Worm (Caenorhabditis elegans) whole organism, L2 larva: ENCODE measurements around the gene col-43.

ENCODE experiments used
- C34F6.9 ChIP-seq: fragments of 150-350 bp; optimal IDR thresholded peaks from 2 replicates; lab custom pipeline; 2014; ENCODE audit warnings: missing biosample characterization, missing genetic modification characterization
- F13H6.1 ChIP-seq: sonication (generic microtip); optimal IDR thresholded peaks from 2 replicates; lab custom pipeline; 2016; ENCODE audit warnings: missing genetic modification characterization, missing compliant biosample characterization
- Y55F3AM.14 ChIP-seq: fragments of 200-800 bp; sonication (Bioruptor generic); optimal IDR thresholded peaks from 2 replicates; lab custom pipeline; 2018; ENCODE audit warnings: mild to moderate bottlenecking, missing genetic modification characterization, missing compliant biosample characterization
- ZK546.5 ChIP-seq: sonication (generic microtip); optimal IDR thresholded peaks from 2 replicates; lab custom pipeline; 2017; ENCODE audit warnings: missing biosample characterization, missing genetic modification characterization
- aly-2 ChIP-seq: fragments of 150-350 bp; optimal IDR thresholded peaks from 2 replicates; lab custom pipeline; 2014; ENCODE audit warnings: missing biosample characterization, missing genetic modification characterization
- blmp-1 ChIP-seq: sonication (generic microtip); optimal IDR thresholded peaks from 2 replicates; lab custom pipeline; 2017; ENCODE audit warnings: missing genetic modification characterization, mild to moderate bottlenecking, missing compliant biosample characterization, antibody characterized with exemption, moderate library complexity; ENCODE audit not compliant: insufficient read depth
- ceh-16 ChIP-seq: fragments of 150-350 bp; optimal IDR thresholded peaks from 2 replicates; lab custom pipeline; 2014; ENCODE audit warnings: missing biosample characterization, missing genetic modification characterization
- ceh-82 ChIP-seq: fragments of 150-350 bp; optimal IDR thresholded peaks from 2 replicates; lab custom pipeline; 2014; ENCODE audit warnings: missing biosample characterization, missing genetic modification characterization
- dmd-4 ChIP-seq: sonication (generic microtip); optimal IDR thresholded peaks from 2 replicates; lab custom pipeline; 2017; ENCODE audit warnings: missing biosample characterization, missing genetic modification characterization
- egl-27 ChIP-seq: sonication (generic microtip); optimal IDR thresholded peaks from 3 replicates; lab custom pipeline; 2017; ENCODE audit warnings: missing biosample characterization, missing genetic modification reagents, missing genetic modification characterization
- elt-3 ChIP-seq: sonication (generic microtip); optimal IDR thresholded peaks from 2 replicates; lab custom pipeline; 2017; ENCODE audit warnings: missing biosample characterization, missing genetic modification characterization
- fos-1 ChIP-seq: fragments of 150-350 bp; optimal IDR thresholded peaks from 2 replicates; lab custom pipeline; 2014; ENCODE audit warnings: missing biosample characterization, missing genetic modification characterization
- gmeb-1 ChIP-seq: fragments of 150-350 bp; optimal IDR thresholded peaks from 2 replicates; lab custom pipeline; 2014; ENCODE audit warnings: missing biosample characterization, missing genetic modification characterization
- lin-11 ChIP-seq: fragments of 150-350 bp; sonication (generic microtip); optimal IDR thresholded peaks from 2 replicates; lab custom pipeline; 2014; ENCODE audit warnings: missing biosample characterization, missing genetic modification characterization, inconsistent platforms, mixed read lengths
- lin-13 ChIP-seq: fragments of 150-350 bp; optimal IDR thresholded peaks from 2 replicates; lab custom pipeline; 2014; ENCODE audit warnings: missing biosample characterization, missing genetic modification reagents, missing genetic modification characterization
- lin-39 ChIP-seq: fragments of 150-350 bp; optimal IDR thresholded peaks from 2 replicates; lab custom pipeline; 2014; ENCODE audit warnings: missing biosample characterization, missing genetic modification reagents, missing genetic modification characterization
- lsy-2 ChIP-seq, 2 experiments: fragments of 150-350 bp in 1 of 2; sonication (generic microtip) in 1 of 2; optimal IDR thresholded peaks; 2 replicates each; lab custom pipeline; 2014 to 2017; ENCODE audit warnings: missing biosample characterization in 2 of 2, missing genetic modification characterization in 2 of 2
- mab-5 ChIP-seq: fragments of 150-350 bp; optimal IDR thresholded peaks from 2 replicates; lab custom pipeline; 2014; ENCODE audit warnings: missing biosample characterization, missing genetic modification characterization
- mbf-1 ChIP-seq: sonication (generic microtip); optimal IDR thresholded peaks from 2 replicates; lab custom pipeline; 2017; ENCODE audit warnings: missing biosample characterization, missing genetic modification characterization
- nhr-10 ChIP-seq: sonication (generic microtip); optimal IDR thresholded peaks from 2 replicates; lab custom pipeline; 2017; ENCODE audit warnings: missing biosample characterization, missing genetic modification characterization
- nhr-11 ChIP-seq: fragments of 150-350 bp; optimal IDR thresholded peaks from 2 replicates; lab custom pipeline; 2014; ENCODE audit warnings: missing biosample characterization, missing genetic modification characterization
- nhr-12 ChIP-seq: fragments of 150-350 bp; optimal IDR thresholded peaks from 2 replicates; lab custom pipeline; 2014; ENCODE audit warnings: missing biosample characterization, missing genetic modification characterization
- nhr-129 ChIP-seq: fragments of 150-350 bp; optimal IDR thresholded peaks from 2 replicates; lab custom pipeline; 2014; ENCODE audit warnings: missing biosample characterization, missing genetic modification characterization
- nhr-23 ChIP-seq: fragments of 150-350 bp; optimal IDR thresholded peaks from 2 replicates; lab custom pipeline; 2014; ENCODE audit warnings: missing biosample characterization, missing genetic modification reagents, missing genetic modification characterization
- nhr-6 ChIP-seq: fragments of 150-350 bp; optimal IDR thresholded peaks from 2 replicates; lab custom pipeline; 2014; ENCODE audit warnings: missing biosample characterization, missing genetic modification characterization
- nhr-77 ChIP-seq: fragments of 150-350 bp; optimal IDR thresholded peaks from 2 replicates; lab custom pipeline; 2014; ENCODE audit warnings: missing biosample characterization, missing genetic modification characterization
- peb-1 ChIP-seq: fragments of 150-350 bp; optimal IDR thresholded peaks from 2 replicates; lab custom pipeline; 2014; ENCODE audit warnings: missing biosample characterization, missing genetic modification characterization
- sem-4 ChIP-seq: fragments of 150-350 bp; optimal IDR thresholded peaks from 2 replicates; lab custom pipeline; 2014; ENCODE audit warnings: missing biosample characterization, missing genetic modification reagents, missing genetic modification characterization
- skn-1 ChIP-seq: sonication (generic microtip); optimal IDR thresholded peaks from 2 replicates; lab custom pipeline; 2017; ENCODE audit warnings: missing biosample characterization, missing genetic modification characterization
- sma-9 ChIP-seq, 2 experiments: fragments of 150-350 bp in 1 of 2; sonication (generic microtip) in 1 of 2; optimal IDR thresholded peaks; 2 replicates each; lab custom pipeline; 2014 to 2016; ENCODE audit warnings: missing genetic modification characterization in 2 of 2, mild to moderate bottlenecking in 1 of 2, missing biosample characterization in 1 of 2, missing compliant biosample characterization in 1 of 2, missing genetic modification reagents in 1 of 2, moderate library complexity in 1 of 2
- snpc-4 ChIP-seq: fragments of 150-350 bp; optimal IDR thresholded peaks from 2 replicates; lab custom pipeline; 2014; ENCODE audit warnings: missing biosample characterization, missing genetic modification characterization
- unc-39 ChIP-seq: fragments of 150-350 bp; optimal IDR thresholded peaks from 2 replicates; lab custom pipeline; 2014; ENCODE audit warnings: missing biosample characterization, missing genetic modification characterization
- unc-55 ChIP-seq: fragments of 150-350 bp; sonication (generic microtip); optimal IDR thresholded peaks from 3 replicates; lab custom pipeline; 2014; ENCODE audit warnings: missing biosample characterization, missing genetic modification reagents, missing genetic modification characterization
- unc-62 ChIP-seq: fragments of 150-350 bp; optimal IDR thresholded peaks from 2 replicates; lab custom pipeline; 2014; ENCODE audit warnings: missing biosample characterization, missing genetic modification reagents, missing genetic modification characterization
- ztf-1 ChIP-seq: fragments of 200-800 bp; sonication (Bioruptor generic); conservative IDR thresholded peaks from 2 replicates; pipeline ENCODE4 v1.3.6; 2022; ENCODE audit warnings: missing genetic modification characterization, missing compliant biosample characterization
- ztf-11 ChIP-seq: sonication (generic microtip); optimal IDR thresholded peaks from 2 replicates; lab custom pipeline; 2017; ENCODE audit warnings: missing biosample characterization, missing genetic modification characterization
- ztf-4 ChIP-seq: fragments of 150-350 bp; optimal IDR thresholded peaks from 2 replicates; lab custom pipeline; 2014; ENCODE audit warnings: missing biosample characterization, missing genetic modification characterization

col-43 gene

DNA sequence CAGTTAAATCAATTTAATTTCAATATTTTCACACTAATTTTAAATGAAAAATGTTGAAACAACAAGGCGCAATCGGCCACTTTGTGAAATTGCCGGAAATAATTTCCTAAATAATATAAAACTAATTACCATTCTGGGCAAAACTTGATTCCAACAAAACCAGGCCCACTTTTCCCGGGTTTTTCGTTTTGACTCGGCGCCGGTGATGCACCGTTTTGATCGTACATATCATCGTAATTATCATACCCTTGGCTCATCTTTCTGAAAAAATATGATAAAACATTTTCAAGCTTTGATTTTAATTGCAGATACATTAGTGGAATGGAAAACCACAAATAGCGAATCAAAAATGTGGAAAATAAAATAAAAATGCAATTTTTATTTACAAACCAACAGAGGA is 38.7 kb downstream of the col-43 start, which contains the start of gene rpb-9:
Gene rpb-9 (minus strand): TSS at position 314 of the 400 bp plus-strand sequence.
- no peak for TF ChIP-seq elt-3
- no peak for TF ChIP-seq nhr-23 (tag; lab: Kevin White, UChicago)
- TF ChIP-seq ztf-4 (tag; lab: Kevin White, UChicago), result no peak
- TF ChIP-seq mab-5 (tag; lab: Kevin White, UChicago), result no peak
- no peak for TF ChIP-seq lsy-2 (tag; optimal IDR thresholded peaks at IDR 0.05; lab: Kevin White, UChicago)
- no peak for TF ChIP-seq nhr-129 (tag; lab: Kevin White, UChicago)
- TF ChIP-seq nhr-6 (tag; lab: Kevin White, UChicago), result no peak
- no peak for TF ChIP-seq ZK546.5 (tag; lab: Kevin White, UChicago)
- TF ChIP-seq skn-1 (tag; lab: Kevin White, UChicago), result no peak
- no peak for TF ChIP-seq ceh-16 (tag; lab: Kevin White, UChicago)
- TF ChIP-seq mbf-1 (tag; lab: Kevin White, UChicago), result no peak
- TF ChIP-seq dmd-4 (tag; lab: Kevin White, UChicago), result no peak
- TF ChIP-seq snpc-4 (tag; lab: Kevin White, UChicago), result no peak
- no peak for TF ChIP-seq lin-13 (GFP tag; lab: Kevin White, UChicago)
- no peak for TF ChIP-seq nhr-11 (tag; lab: Kevin White, UChicago)
- no peak for TF ChIP-seq nhr-77
- no peak for TF ChIP-seq ztf-1 (GFP tag; lab: Robert Waterston, UW)

DNA sequence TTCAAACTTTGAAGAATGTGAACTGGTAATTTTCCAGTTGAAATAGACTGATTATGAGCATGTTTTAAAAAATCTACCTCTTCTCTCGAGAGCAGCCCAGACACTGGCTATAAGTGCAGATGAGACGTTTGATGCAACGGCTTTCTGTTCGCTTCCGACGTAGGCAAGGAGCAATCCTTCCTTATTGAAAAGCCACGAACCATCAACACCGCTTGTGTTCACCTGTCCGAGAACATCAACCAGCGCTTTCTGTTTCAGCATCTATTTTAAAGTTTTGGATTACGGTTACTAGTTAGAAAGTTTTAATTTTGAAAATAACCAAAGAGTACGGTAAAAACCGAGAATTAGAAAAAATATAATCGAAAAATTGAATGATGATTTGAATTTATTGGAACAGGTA is 39.9 kb downstream of the col-43 start, which contains the start of gene lmtr-2:
Gene lmtr-2 (minus strand): TSS at position 261 of the 400 bp plus-strand sequence.
- TF ChIP-seq nhr-12 (tag; lab: Kevin White, UChicago), result no peak
- no peak for TF ChIP-seq F13H6.1 (tag; lab: Kevin White, UChicago)
- TF ChIP-seq nhr-6 (tag; lab: Kevin White, UChicago), result no peak
- no peak for TF ChIP-seq mab-5 (tag; lab: Kevin White, UChicago)
- no peak for TF ChIP-seq sma-9 (GFP tag; optimal IDR thresholded peaks at IDR 0.05; lab: Kevin White, UChicago)
- TF ChIP-seq sma-9 (tag; optimal IDR thresholded peaks at IDR 0.05; lab: Kevin White, UChicago), result no peak
- TF ChIP-seq lin-11 (tag; lab: Kevin White, UChicago), result no peak
- no peak for TF ChIP-seq Y55F3AM.14 (GFP tag; lab: Kevin White, UChicago)
- no peak for TF ChIP-seq aly-2 (tag; lab: Kevin White, UChicago)
- TF ChIP-seq ztf-11, result no peak
- no peak for TF ChIP-seq ztf-4 (tag; lab: Kevin White, UChicago)
- TF ChIP-seq lin-39 (tag; lab: Kevin White, UChicago), result no peak
- no peak for TF ChIP-seq unc-55 (GFP tag; lab: Kevin White, UChicago)
- no peak for TF ChIP-seq snpc-4 (tag; lab: Kevin White, UChicago)
- no peak for TF ChIP-seq dmd-4 (tag; lab: Kevin White, UChicago)
- TF ChIP-seq ztf-1 (GFP tag; lab: Robert Waterston, UW), result no peak
- TF ChIP-seq unc-62 (GFP tag; lab: Kevin White, UChicago), result no peak
- TF ChIP-seq ceh-82, result no peak
- no peak for TF ChIP-seq gmeb-1 (tag; lab: Kevin White, UChicago)
- no peak for TF ChIP-seq fos-1
- no peak for TF ChIP-seq blmp-1 (tag; lab: Kevin White, UChicago)

DNA sequence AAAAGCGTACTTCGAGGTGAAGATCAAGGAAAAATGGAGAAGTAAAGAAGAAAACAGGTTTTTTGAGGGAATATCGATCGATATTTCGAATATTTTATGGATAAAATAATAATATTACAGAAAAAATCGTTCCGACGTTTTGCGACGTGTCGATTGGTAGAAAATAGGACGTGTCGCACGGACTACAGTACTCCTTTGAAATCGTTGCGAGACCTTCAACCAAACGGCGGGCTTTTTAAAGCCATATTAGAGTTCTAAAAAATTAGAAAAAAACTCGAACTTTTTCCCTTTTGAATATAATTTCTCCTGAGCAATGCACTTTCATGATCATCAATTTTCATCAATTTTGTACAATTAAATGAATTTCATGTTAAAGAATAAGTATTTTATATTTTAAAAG is 40.6 kb downstream of the col-43 start, which contains the start of gene Y97E10AR.4:
Gene Y97E10AR.4 (minus strand): TSS at position 131 of the 400 bp plus-strand sequence.
- TF ChIP-seq nhr-10 (tag; lab: Kevin White, UChicago), result no peak
- no peak for TF ChIP-seq aly-2 (tag; lab: Kevin White, UChicago)
- no peak for TF ChIP-seq unc-55 (GFP tag; lab: Kevin White, UChicago)
- TF ChIP-seq sma-9 (GFP tag; optimal IDR thresholded peaks at IDR 0.05; lab: Kevin White, UChicago), result no peak
- no peak for TF ChIP-seq sma-9 (tag; optimal IDR thresholded peaks at IDR 0.05; lab: Kevin White, UChicago)
- no peak for TF ChIP-seq ceh-16 (tag; lab: Kevin White, UChicago)
- TF ChIP-seq egl-27 (tag; lab: Kevin White, UChicago), result no peak
- no peak for TF ChIP-seq snpc-4 (tag; lab: Kevin White, UChicago)
- no peak for TF ChIP-seq dmd-4 (tag; lab: Kevin White, UChicago)
- TF ChIP-seq mbf-1 (tag; lab: Kevin White, UChicago), result no peak
- TF ChIP-seq fos-1, result no peak
- TF ChIP-seq lin-11 (tag; lab: Kevin White, UChicago), result no peak
- no peak for TF ChIP-seq nhr-129 (tag; lab: Kevin White, UChicago)
- TF ChIP-seq skn-1 (tag; lab: Kevin White, UChicago), result no peak
- no peak for TF ChIP-seq lsy-2 (tag; optimal IDR thresholded peaks at IDR 0.05; lab: Kevin White, UChicago)
- TF ChIP-seq peb-1 (tag; lab: Kevin White, UChicago), result no peak
- no peak for TF ChIP-seq sem-4 (tag; lab: Kevin White, UChicago)
- TF ChIP-seq unc-39 (tag; lab: Kevin White, UChicago), result no peak
- TF ChIP-seq ztf-4 (tag; lab: Kevin White, UChicago), result no peak
- no peak for TF ChIP-seq nhr-77
- no peak for TF ChIP-seq C34F6.9
